Worm (Caenorhabditis elegans) whole organism, midembryonic: Measurements from ENCODE around the gene srg-23.

ENCODE experiments used
- T22C8.4 ChIP-seq: fragments of 200-800 bp; sonication (Bioruptor generic); IDR thresholded peaks from 2 replicates; pipeline ENCODE4 v1.3.6; 2022; ENCODE audit warnings: missing genetic modification characterization, missing compliant biosample characterization
- cog-1 ChIP-seq: sonication (generic microtip); optimal IDR thresholded peaks from 2 replicates; lab custom pipeline; 2016; ENCODE audit warnings: missing genetic modification characterization, missing compliant biosample characterization
- flt-1 ChIP-seq: fragments of 200-800 bp; sonication (Bioruptor generic); IDR thresholded peaks from 2 replicates; pipeline ENCODE4 v1.3.6; 2022; ENCODE audit warnings: missing genetic modification characterization, missing compliant biosample characterization
- klf-2 ChIP-seq: fragments of 200-800 bp; sonication (Bioruptor generic); conservative IDR thresholded peaks from 2 replicates; pipeline ENCODE4 v1.3.6; 2022; ENCODE audit warnings: missing genetic modification reagents, missing genetic modification characterization, missing compliant biosample characterization
- med-1 ChIP-seq: sonication (generic microtip); optimal IDR thresholded peaks from 2 replicates; lab custom pipeline; 2017; ENCODE audit warnings: missing genetic modification characterization, mild to moderate bottlenecking, missing compliant biosample characterization, antibody characterized with exemption, missing genetic modification reagents; ENCODE audit not compliant: insufficient read depth
- ref-1 ChIP-seq: fragments of 200-800 bp; sonication (Bioruptor generic); conservative IDR thresholded peaks from 2 replicates; pipeline ENCODE4 v1.3.6; 2022; ENCODE audit warnings: missing genetic modification reagents, missing genetic modification characterization, missing compliant biosample characterization
- tab-1 ChIP-seq: fragments of 200-800 bp; sonication (Bioruptor generic); IDR thresholded peaks from 2 replicates; pipeline ENCODE4 v1.3.6; 2022; ENCODE audit warnings: missing genetic modification characterization, missing compliant biosample characterization
- ztf-23 ChIP-seq: fragments of 200-800 bp; sonication (Bioruptor generic); IDR thresholded peaks from 2 replicates; pipeline ENCODE4 v1.3.6; 2022; ENCODE audit warnings: missing genetic modification reagents, missing genetic modification characterization, missing compliant biosample characterization
- ztf-29 ChIP-seq: fragments of 200-800 bp; sonication (Bioruptor generic); IDR thresholded peaks from 2 replicates; pipeline ENCODE4 v1.3.6; 2022; ENCODE audit warnings: missing genetic modification reagents, missing genetic modification characterization, missing compliant biosample characterization

The srg-23 gene

ce11 chrII:3055531-3055930 lies 40.4 kb downstream of the srg-23 start:
- no peak for TF ChIP-seq T22C8.4 (GFP tag; lab: Robert Waterston, UW)
- TF ChIP-seq med-1 (GFP tag; lab: Kevin White, UChicago), result no peak
- TF ChIP-seq ztf-29 (GFP tag; lab: Robert Waterston, UW), result 0 out of 2 replicates have a peak, but pooled peaks have one; percentile 21
- TF ChIP-seq klf-2 (GFP tag; lab: Robert Waterston, UW), result no peak
- 0 out of 2 replicates have a peak, but pooled peaks have one; percentile 52 for TF ChIP-seq ztf-23 (GFP tag; lab: Robert Waterston, UW)
- peak; percentile 55; the same call in 1 of the 2 replicates for TF ChIP-seq flt-1 (GFP tag; lab: Robert Waterston, UW)
- TF ChIP-seq ref-1 (GFP tag; lab: Robert Waterston, UW), result no peak

ce11 chrII:3054622-3055021 lies 41.3 kb downstream of the srg-23 start:
- no peak for TF ChIP-seq tab-1 (GFP tag; lab: Robert Waterston, UW)
- TF ChIP-seq ztf-23 (GFP tag; lab: Robert Waterston, UW), result no peak
- no peak for TF ChIP-seq T22C8.4 (GFP tag; lab: Robert Waterston, UW)
- TF ChIP-seq ztf-29 (GFP tag; lab: Robert Waterston, UW), result no peak
- no peak for TF ChIP-seq flt-1 (GFP tag; lab: Robert Waterston, UW)
- no peak for TF ChIP-seq med-1 (GFP tag; lab: Kevin White, UChicago)
- no peak for TF ChIP-seq ref-1 (GFP tag; lab: Robert Waterston, UW)
- no peak for TF ChIP-seq cog-1 (tag; lab: Kevin White, UChicago)
- TF ChIP-seq klf-2 (GFP tag; lab: Robert Waterston, UW), result no peak

ce11 chrII:3054221-3054620 lies 41.7 kb downstream of the srg-23 start, which contains the start of gene lido-13:
TSS of gene lido-13 (minus strand) at chrII:3054321.
- TF ChIP-seq tab-1 (GFP tag; lab: Robert Waterston, UW), result no peak
- no peak for TF ChIP-seq klf-2 (GFP tag; lab: Robert Waterston, UW)
- TF ChIP-seq med-1 (GFP tag; lab: Kevin White, UChicago), result no peak
- TF ChIP-seq cog-1 (tag; lab: Kevin White, UChicago), result no peak
- no peak for TF ChIP-seq ztf-23 (GFP tag; lab: Robert Waterston, UW)
- TF ChIP-seq ref-1 (GFP tag; lab: Robert Waterston, UW), result no peak
- no peak for TF ChIP-seq flt-1 (GFP tag; lab: Robert Waterston, UW)
- no peak for TF ChIP-seq T22C8.4 (GFP tag; lab: Robert Waterston, UW)
- TF ChIP-seq ztf-29 (GFP tag; lab: Robert Waterston, UW), result no peak

- no peak for TF ChIP-seq ztf-23 (GFP tag; lab: Robert Waterston, UW)
- TF ChIP-seq klf-2 (GFP tag; lab: Robert Waterston, UW), result no peak
- no peak for TF ChIP-seq ref-1 (GFP tag; lab: Robert Waterston, UW)
Observed at ce11 chrII:3053689-3054088, 42.3 kb downstream of the srg-23 start.

ce11 chrII:3052843-3053242 lies 43.1 kb downstream of the srg-23 start:
- TF ChIP-seq cog-1 (tag; lab: Kevin White, UChicago), result no peak
- no peak for TF ChIP-seq T22C8.4 (GFP tag; lab: Robert Waterston, UW)
- no peak for TF ChIP-seq ztf-23 (GFP tag; lab: Robert Waterston, UW)
- TF ChIP-seq tab-1 (GFP tag; lab: Robert Waterston, UW), result no peak
- no peak for TF ChIP-seq klf-2 (GFP tag; lab: Robert Waterston, UW)
- TF ChIP-seq flt-1 (GFP tag; lab: Robert Waterston, UW), result no peak
- TF ChIP-seq ref-1 (GFP tag; lab: Robert Waterston, UW), result no peak

ce11 chrII:3051332-3051731 lies 44.6 kb downstream of the srg-23 start:
- TF ChIP-seq klf-2 (GFP tag; lab: Robert Waterston, UW) (no peak), flt-1 (GFP tag; lab: Robert Waterston, UW) (no peak), ztf-29 (GFP tag; lab: Robert Waterston, UW) (no peak), T22C8.4 (GFP tag; lab: Robert Waterston, UW) (no peak), ref-1 (GFP tag; lab: Robert Waterston, UW) (no peak), med-1 (GFP tag; lab: Kevin White, UChicago) (no peak), tab-1 (GFP tag; lab: Robert Waterston, UW) (no peak), cog-1 (tag; lab: Kevin White, UChicago) (no peak), ztf-23 (GFP tag; lab: Robert Waterston, UW) (no peak)

- no peak for TF ChIP-seq med-1 (GFP tag; lab: Kevin White, UChicago)
- no peak for TF ChIP-seq tab-1 (GFP tag; lab: Robert Waterston, UW)
- no peak for TF ChIP-seq ref-1 (GFP tag; lab: Robert Waterston, UW)
- no peak for TF ChIP-seq cog-1 (tag; lab: Kevin White, UChicago)
- TF ChIP-seq flt-1 (GFP tag; lab: Robert Waterston, UW), result no peak
- no peak for TF ChIP-seq ztf-23 (GFP tag; lab: Robert Waterston, UW)
- TF ChIP-seq ztf-29 (GFP tag; lab: Robert Waterston, UW), result no peak
- TF ChIP-seq T22C8.4 (GFP tag; lab: Robert Waterston, UW), result no peak
- TF ChIP-seq klf-2 (GFP tag; lab: Robert Waterston, UW), result no peak
Observed at ce11 chrII:3050703-3051102, 45.3 kb downstream of the srg-23 start, which contains the start of gene sri-31. TSS of gene sri-31 (plus strand) at chrII:3051003.

ce11 chrII:3048989-3049388 lies 47.0 kb downstream of the srg-23 start:
- TF ChIP-seq flt-1 (GFP tag; lab: Robert Waterston, UW) (no peak), ref-1 (GFP tag; lab: Robert Waterston, UW) (no peak), klf-2 (GFP tag; lab: Robert Waterston, UW) (no peak), T22C8.4 (GFP tag; lab: Robert Waterston, UW) (no peak), cog-1 (tag; lab: Kevin White, UChicago) (no peak), ztf-23 (GFP tag; lab: Robert Waterston, UW) (no peak), tab-1 (GFP tag; lab: Robert Waterston, UW) (no peak), ztf-29 (GFP tag; lab: Robert Waterston, UW) (no peak), med-1 (GFP tag; lab: Kevin White, UChicago) (no peak)

- TF ChIP-seq flt-1 (GFP tag; lab: Robert Waterston, UW) (no peak), tab-1 (GFP tag; lab: Robert Waterston, UW) (no peak), klf-2 (GFP tag; lab: Robert Waterston, UW) (no peak), ztf-29 (GFP tag; lab: Robert Waterston, UW) (no peak), ref-1 (GFP tag; lab: Robert Waterston, UW) (no peak), ztf-23 (GFP tag; lab: Robert Waterston, UW) (no peak), cog-1 (tag; lab: Kevin White, UChicago) (no peak), T22C8.4 (GFP tag; lab: Robert Waterston, UW) (no peak), med-1 (GFP tag; lab: Kevin White, UChicago) (no peak)
Observed at ce11 chrII:3048378-3048777, 47.6 kb downstream of the srg-23 start, which contains the start of gene sri-28. TSS of gene sri-28 (plus strand) at chrII:3048678.
